Fruit fly (Drosophila melanogaster) whole organism, wandering third instar larva: Measurements from ENCODE around the gene CG10804.

Experiments
- CG9705 ChIP-seq: fragments of 200-800 bp; sonication (Bioruptor generic); optimal IDR thresholded peaks from 2 replicates; lab custom pipeline; 2018; ENCODE audit warnings: missing biosample characterization, mild to moderate bottlenecking, missing genetic modification characterization
- CrebA ChIP-seq: fragments of 200-800 bp; sonication (Bioruptor generic); optimal IDR thresholded peaks from 2 replicates; lab custom pipeline; 2016; ENCODE audit warnings: missing biosample characterization, mild to moderate bottlenecking, missing genetic modification characterization, borderline replicate concordance
- Dfd ChIP-seq: fragments of >200 bp; optimal IDR thresholded peaks from 2 replicates; lab custom pipeline; 2017; ENCODE audit warnings: missing biosample characterization, missing genetic modification characterization
- Dif ChIP-seq: fragments of 200-275, 200-300 bp; sonication (Bioruptor generic); optimal IDR thresholded peaks from 2 replicates; lab custom pipeline; 2018; ENCODE audit warnings: missing biosample characterization, missing genetic modification characterization; ENCODE audit not compliant: partially characterized antibody
- HLH106 ChIP-seq: fragments of 200-800 bp; optimal IDR thresholded peaks from 3 replicates; lab custom pipeline; 2019; ENCODE audit warnings: missing biosample characterization, mild to moderate bottlenecking, missing genetic modification characterization, moderate library complexity
- Hnf4 ChIP-seq: fragments of 200-800 bp; sonication (Bioruptor generic); optimal IDR thresholded peaks from 2 replicates; lab custom pipeline; 2016; ENCODE audit warnings: missing biosample characterization, mild to moderate bottlenecking, missing genetic modification characterization
- Hr78 ChIP-seq: fragments of >200 bp; optimal IDR thresholded peaks from 2 replicates; lab custom pipeline; 2017; ENCODE audit warnings: missing biosample characterization, missing genetic modification characterization
- Hr83 ChIP-seq: fragments of 200-300 bp; sonication (Bioruptor generic); optimal IDR thresholded peaks from 2 replicates; lab custom pipeline; 2016; ENCODE audit warnings: missing biosample characterization, mild to moderate bottlenecking, missing genetic modification characterization, moderate library complexity; ENCODE audit not compliant: poor library complexity, severe bottlenecking
- Jra ChIP-seq: sonication (Bioruptor generic); optimal IDR thresholded peaks from 2 replicates; lab custom pipeline; 2016; ENCODE audit warnings: missing biosample characterization, missing genetic modification characterization
- Mio ChIP-seq: sonication (Bioruptor generic); optimal IDR thresholded peaks from 2 replicates; lab custom pipeline; 2016; ENCODE audit warnings: missing biosample characterization, missing genetic modification characterization
- Myc ChIP-seq: fragments of >200 bp; optimal IDR thresholded peaks from 2 replicates; lab custom pipeline; 2017
- N ChIP-seq: fragments of >200 bp; optimal IDR thresholded peaks from 2 replicates; lab custom pipeline; 2018; ENCODE audit warnings: missing biosample characterization, missing external identifiers, missing genetic modification characterization
- OdsH ChIP-seq: fragments of 200-800 bp; sonication (Bioruptor generic); optimal IDR thresholded peaks from 2 replicates; lab custom pipeline; 2016; ENCODE audit warnings: missing biosample characterization, mild to moderate bottlenecking, missing genetic modification characterization
- Rel ChIP-seq, 2 experiments: fragments of 200-800 bp; sonication (Bioruptor generic) in 1 of 2; optimal IDR thresholded peaks; 2 replicates in 1 of 2; 3 replicates in 1 of 2; lab custom pipeline; 2016 to 2019; ENCODE audit warnings: mild to moderate bottlenecking in 2 of 2, missing biosample characterization in 2 of 2, missing genetic modification characterization in 2 of 2, moderate library complexity in 1 of 2
- Sp1 ChIP-seq: fragments of 200-800 bp; sonication (Bioruptor generic); optimal IDR thresholded peaks from 3 replicates; lab custom pipeline; 2019; ENCODE audit warnings: missing biosample characterization, mild to moderate bottlenecking, missing genetic modification characterization, moderate library complexity
- Vsx2 ChIP-seq: fragments of 200-300, 225-300 bp; sonication (Bioruptor generic); optimal IDR thresholded peaks from 2 replicates; lab custom pipeline; 2018; ENCODE audit warnings: missing biosample characterization, missing genetic modification characterization; ENCODE audit not compliant: partially characterized antibody
- br ChIP-seq: fragments of 200-800 bp; sonication (Bioruptor generic); optimal IDR thresholded peaks from 2 replicates; lab custom pipeline; 2016; ENCODE audit warnings: missing biosample characterization, missing genetic modification characterization
- brk ChIP-seq: fragments of 200-800 bp; sonication (Bioruptor generic); optimal IDR thresholded peaks from 2 replicates; lab custom pipeline; 2016; ENCODE audit warnings: missing biosample characterization, mild to moderate bottlenecking, missing genetic modification characterization
- dl ChIP-seq, 2 experiments: fragments of 175-275, 200-275 bp in 1 of 2; fragments of 200-275 bp in 1 of 2; sonication (Bioruptor generic); optimal IDR thresholded peaks; lab custom pipeline; 2018; ENCODE audit warnings: mild to moderate bottlenecking in 2 of 2, missing biosample characterization in 2 of 2, missing genetic modification characterization in 2 of 2, moderate library complexity in 2 of 2; ENCODE audit not compliant: partially characterized antibody in 2 of 2, insufficient read depth in 1 of 2
- dmrt93B ChIP-seq: fragments of 200-800 bp; sonication (Bioruptor generic); optimal IDR thresholded peaks from 2 replicates; lab custom pipeline; 2018; ENCODE audit warnings: missing biosample characterization, mild to moderate bottlenecking, missing genetic modification characterization
- ey ChIP-seq: fragments of 200-800 bp; sonication (Bioruptor generic); optimal IDR thresholded peaks from 2 replicates; lab custom pipeline; 2016; ENCODE audit warnings: missing biosample characterization, missing genetic modification characterization
- fru ChIP-seq: fragments of 200-800 bp; sonication (Bioruptor generic); optimal IDR thresholded peaks from 3 replicates; lab custom pipeline; 2016; ENCODE audit warnings: missing biosample characterization, mild to moderate bottlenecking, missing genetic modification characterization
- h ChIP-seq: fragments of 200-800 bp; sonication (Bioruptor generic); optimal IDR thresholded peaks from 3 replicates; lab custom pipeline; 2016; ENCODE audit warnings: missing biosample characterization, mild to moderate bottlenecking, missing genetic modification characterization
- lola ChIP-seq: fragments of >200 bp; optimal IDR thresholded peaks from 2 replicates; lab custom pipeline; 2017; ENCODE audit warnings: missing biosample characterization, missing genetic modification characterization
- pan ChIP-seq: fragments of >200 bp; optimal IDR thresholded peaks from 2 replicates; lab custom pipeline; 2017
- psq ChIP-seq: fragments of 200-800 bp; sonication (Bioruptor generic); optimal IDR thresholded peaks from 3 replicates; lab custom pipeline; 2017; ENCODE audit warnings: missing biosample characterization, mild to moderate bottlenecking, missing genetic modification characterization, moderate library complexity
- rgr ChIP-seq: fragments of 200-800 bp; sonication (Bioruptor generic); optimal IDR thresholded peaks from 3 replicates; lab custom pipeline; 2016; ENCODE audit warnings: missing biosample characterization, mild to moderate bottlenecking, missing genetic modification characterization
- sage ChIP-seq: fragments of 200-800 bp; sonication (Bioruptor generic); optimal IDR thresholded peaks from 2 replicates; lab custom pipeline; 2016; ENCODE audit warnings: missing biosample characterization, mild to moderate bottlenecking, missing genetic modification characterization
- sv ChIP-seq: fragments of 200-800 bp; sonication (Bioruptor generic); optimal IDR thresholded peaks from 3 replicates; lab custom pipeline; 2016; ENCODE audit warnings: missing biosample characterization, missing genetic modification characterization
- tai ChIP-seq: sonication (Bioruptor generic); optimal IDR thresholded peaks from 2 replicates; lab custom pipeline; 2016; ENCODE audit warnings: missing biosample characterization, missing genetic modification characterization
- woc ChIP-seq: sonication (Bioruptor generic); optimal IDR thresholded peaks from 2 replicates; lab custom pipeline; 2016; ENCODE audit warnings: missing biosample characterization, mild to moderate bottlenecking, missing genetic modification characterization

The CG10804 gene

dm6 chrX:3465551-3465950 lies 16.6 kb downstream of the CG10804 start:
- peak; percentile 56 for TF ChIP-seq Myc (lab: Kevin White, UChicago)
- TF ChIP-seq N = no peak

- TF ChIP-seq N (no peak), OdsH (GFP tag; lab: Kevin White, UChicago) (no peak), Hr83 (no peak), lola (GFP tag; lab: Kevin White, UChicago) (no peak), ey (GFP tag; lab: Kevin White, UChicago) (no peak), sv (no peak), rgr (GFP tag; lab: Kevin White, UChicago) (no peak), Myc (lab: Kevin White, UChicago) (no peak), Vsx2 (GFP tag; lab: Kevin White, UChicago) (no peak), h (GFP tag; lab: Kevin White, UChicago) (no peak), Jra (GFP tag; lab: Kevin White, UChicago) (no peak), CG9705 (GFP tag; lab: Kevin White, UChicago) (no peak), Sp1 (GFP tag; lab: Kevin White, UChicago) (no peak), psq (GFP tag; lab: Kevin White, UChicago) (no peak), fru (no peak), Hnf4 (GFP tag; lab: Kevin White, UChicago) (no peak), br (GFP tag; lab: Kevin White, UChicago) (no peak)
These were observed 18.2 kb downstream of the CG10804 start, which contains the start of gene CG16781 for dm6 chrX:3463944-3464343. CG16781 (minus strand) TSS chrX:3464044.

- TF ChIP-seq pan (lab: Kevin White, UChicago) = no peak
- no peak for TF ChIP-seq Vsx2 (GFP tag; lab: Kevin White, UChicago)
- no peak for TF ChIP-seq CrebA (GFP tag; lab: Kevin White, UChicago)
- TF ChIP-seq OdsH (GFP tag; lab: Kevin White, UChicago) = no peak
- no peak for TF ChIP-seq brk (GFP tag; lab: Kevin White, UChicago)
- TF ChIP-seq Dif (GFP tag; lab: Kevin White, UChicago) = no peak
- TF ChIP-seq Rel (GFP tag; optimal IDR thresholded peaks at IDR 0.05; lab: Kevin White, UChicago) = no peak
- TF ChIP-seq Rel (tag; optimal IDR thresholded peaks at IDR 0.05; lab: Kevin White, UChicago) = no peak
- TF ChIP-seq Dfd (GFP tag; lab: Kevin White, UChicago) = no peak
- no peak for TF ChIP-seq dl (GFP tag; optimal IDR thresholded peaks at IDR 0.05; lab: Kevin White, UChicago; ENCODE audit: insufficient read depth in 1 of 2, partially characterized antibody in 2 of 2)
- no peak for TF ChIP-seq Hr78 (GFP tag; lab: Kevin White, UChicago)
- no peak for TF ChIP-seq Hr83
- TF ChIP-seq Sp1 (GFP tag; lab: Kevin White, UChicago) = no peak
- TF ChIP-seq woc = no peak
- no peak for TF ChIP-seq HLH106 (tag; lab: Kevin White, UChicago)
- TF ChIP-seq Myc (lab: Kevin White, UChicago) = no peak
These were observed 21.9 kb downstream of the CG10804 start, which contains the start of the genes CG16782 and CG10801 for dm6 chrX:3460140-3460642. CG16782 (minus strand) TSS chrX:3460240. CG10801 (plus strand) TSS chrX:3460592.

- TF ChIP-seq dmrt93B (GFP tag; lab: Kevin White, UChicago) (no peak), CG9705 (GFP tag; lab: Kevin White, UChicago) (no peak), Dif (GFP tag; lab: Kevin White, UChicago) (no peak), Vsx2 (GFP tag; lab: Kevin White, UChicago) (no peak), Mio (GFP tag; lab: Kevin White, UChicago) (no peak), Hr83 (no peak), fru (no peak), sage (GFP tag; lab: Kevin White, UChicago) (no peak), N (no peak), Dfd (GFP tag; lab: Kevin White, UChicago) (no peak), Jra (GFP tag; lab: Kevin White, UChicago) (no peak), pan (lab: Kevin White, UChicago) (no peak), tai (GFP tag; lab: Kevin White, UChicago) (no peak), woc (no peak)
These were observed 23.6 kb downstream of the CG10804 start for dm6 chrX:3458491-3458890.
